Fruit fly (Drosophila melanogaster) whole organism, prepupa: ENCODE measurements around the gene rdog.

ENCODE experiments used
- Blimp-1 ChIP-seq: fragments of 200-800 bp; sonication (Bioruptor generic); optimal IDR thresholded peaks from 3 replicates; lab custom pipeline; 2017; ENCODE audit warnings: missing biosample characterization, missing genetic modification characterization, mild to moderate bottlenecking, moderate library complexity, missing genetic modification reagents
- CG10631 ChIP-seq: fragments of 200-800 bp; sonication (Bioruptor generic); optimal IDR thresholded peaks from 2 replicates; lab custom pipeline; 2016; ENCODE audit warnings: missing biosample characterization, missing genetic modification characterization
- CG10669 ChIP-seq: fragments of 200-800 bp; sonication (Bioruptor generic); optimal IDR thresholded peaks from 3 replicates; lab custom pipeline; 2018; ENCODE audit warnings: missing biosample characterization, mild to moderate bottlenecking, missing genetic modification characterization, moderate library complexity
- CG11294 ChIP-seq: fragments of 200-800 bp; sonication (Bioruptor generic); IDR thresholded peaks from 2 replicates; pipeline ENCODE4 v1.3.6; 2022; ENCODE audit warnings: missing biosample characterization, missing genetic modification characterization
- CG11762 ChIP-seq: fragments of 200-800 bp; sonication (Bioruptor generic); optimal IDR thresholded peaks from 3 replicates; lab custom pipeline; 2016; ENCODE audit warnings: missing biosample characterization, missing genetic modification characterization; ENCODE audit not compliant: insufficient read depth
- CG11902 ChIP-seq: fragments of 200-800 bp; sonication (Bioruptor generic); optimal IDR thresholded peaks from 3 replicates; lab custom pipeline; 2016; ENCODE audit warnings: missing biosample characterization, missing genetic modification characterization
- CG15336 ChIP-seq: fragments of 200-800 bp; sonication (Bioruptor generic); IDR thresholded peaks from 2 replicates; pipeline ENCODE4 v1.3.6; 2022; ENCODE audit warnings: missing biosample characterization, missing genetic modification characterization
- CG1621 ChIP-seq: fragments of 200-800 bp; sonication (Bioruptor generic); optimal IDR thresholded peaks from 3 replicates; lab custom pipeline; 2018; ENCODE audit warnings: missing biosample characterization, mild to moderate bottlenecking, missing genetic modification characterization
- CG16779 ChIP-seq: fragments of 200-800 bp; sonication (Bioruptor generic); optimal IDR thresholded peaks from 3 replicates; lab custom pipeline; 2017; ENCODE audit warnings: missing biosample characterization, mild to moderate bottlenecking, missing genetic modification characterization
- CG3032 ChIP-seq: fragments of 200-800 bp; optimal IDR thresholded peaks from 2 replicates; lab custom pipeline; 2019; ENCODE audit warnings: missing biosample characterization, mild to moderate bottlenecking, missing genetic modification characterization, moderate library complexity
- CG31627 ChIP-seq: fragments of 200-800 bp; sonication (Bioruptor generic); optimal IDR thresholded peaks from 3 replicates; lab custom pipeline; 2016; ENCODE audit warnings: missing biosample characterization, missing genetic modification characterization
- CG32006 ChIP-seq: fragments of 200-800 bp; sonication (Bioruptor generic); optimal IDR thresholded peaks from 3 replicates; lab custom pipeline; 2017; ENCODE audit warnings: missing biosample characterization, mild to moderate bottlenecking, missing genetic modification characterization
- CG34406 ChIP-seq: fragments of 200-800 bp; sonication (Bioruptor generic); optimal IDR thresholded peaks from 3 replicates; lab custom pipeline; 2016; ENCODE audit warnings: missing biosample characterization, missing genetic modification characterization
- CG3919 ChIP-seq: fragments of 200-800 bp; sonication (Bioruptor generic); optimal IDR thresholded peaks from 3 replicates; lab custom pipeline; 2016; ENCODE audit warnings: missing biosample characterization, missing genetic modification characterization
- CG6163 ChIP-seq: fragments of 200-800 bp; sonication (Bioruptor generic); IDR thresholded peaks from 3 replicates; pipeline ENCODE4 v1.3.6; 2022; ENCODE audit warnings: missing biosample characterization, missing genetic modification characterization
- CG6276 ChIP-seq: fragments of 200-800 bp; sonication (Bioruptor generic); optimal IDR thresholded peaks from 2 replicates; lab custom pipeline; 2017; ENCODE audit warnings: missing biosample characterization, mild to moderate bottlenecking, missing genetic modification characterization
- CG6792 ChIP-seq: fragments of 200-800 bp; sonication (Bioruptor generic); optimal IDR thresholded peaks from 3 replicates; lab custom pipeline; 2016; ENCODE audit warnings: missing biosample characterization, missing genetic modification characterization
- CG6808 ChIP-seq: fragments of 200-800 bp; sonication (Bioruptor generic); optimal IDR thresholded peaks from 3 replicates; lab custom pipeline; 2017; ENCODE audit warnings: missing biosample characterization, missing genetic modification characterization, mild to moderate bottlenecking, moderate library complexity, missing genetic modification reagents
- CG8119 ChIP-seq: fragments of 200-800 bp; sonication (Bioruptor generic); IDR thresholded peaks from 3 replicates; pipeline ENCODE4 v1.3.6; 2022; ENCODE audit warnings: missing biosample characterization, missing genetic modification characterization
- CG8319 ChIP-seq: fragments of 200-800 bp; sonication (Bioruptor generic); optimal IDR thresholded peaks from 3 replicates; lab custom pipeline; 2016; ENCODE audit warnings: missing biosample characterization, missing genetic modification characterization
- CG8632 ChIP-seq: fragments of 200-800 bp; sonication (Bioruptor generic); optimal IDR thresholded peaks from 3 replicates; lab custom pipeline; 2016; ENCODE audit warnings: missing biosample characterization, missing genetic modification characterization
- CG9139 ChIP-seq: fragments of 200-800 bp; sonication (Bioruptor generic); optimal IDR thresholded peaks from 3 replicates; lab custom pipeline; 2017; ENCODE audit warnings: missing biosample characterization, mild to moderate bottlenecking, missing genetic modification characterization
- Eip75B ChIP-seq: fragments of 200-800 bp; sonication (Bioruptor generic); optimal IDR thresholded peaks from 3 replicates; lab custom pipeline; 2016; ENCODE audit warnings: missing biosample characterization, missing genetic modification characterization
- Eip78C ChIP-seq: fragments of 200-800 bp; sonication (Bioruptor generic); peaks from one replicate; lab custom pipeline; 2016; ENCODE audit warnings: missing biosample characterization, missing genetic modification characterization
- Eip93F ChIP-seq: fragments of 200-800 bp; sonication (Bioruptor generic); optimal IDR thresholded peaks from 2 replicates; lab custom pipeline; 2016; ENCODE audit warnings: missing biosample characterization, mild to moderate bottlenecking, missing genetic modification characterization
- Ets21C ChIP-seq: fragments of 200-800 bp; sonication (Bioruptor generic); optimal IDR thresholded peaks from 3 replicates; lab custom pipeline; 2016; ENCODE audit warnings: missing biosample characterization, missing genetic modification characterization
- Ets96B ChIP-seq: fragments of 200-800 bp; optimal IDR thresholded peaks from 2 replicates; lab custom pipeline; 2019; ENCODE audit warnings: missing biosample characterization, mild to moderate bottlenecking, missing genetic modification characterization, moderate library complexity
- Gug ChIP-seq: fragments of 200-800 bp; sonication (Bioruptor generic); IDR thresholded peaks from 2 replicates; pipeline ENCODE4 v1.3.6; 2022; ENCODE audit warnings: missing biosample characterization, missing genetic modification characterization
- Hr38 ChIP-seq: sonication (Bioruptor generic); optimal IDR thresholded peaks from 2 replicates; lab custom pipeline; 2016; ENCODE audit warnings: missing biosample characterization, missing genetic modification characterization
- Hr4 ChIP-seq: fragments of 200-800 bp; sonication (Bioruptor generic); optimal IDR thresholded peaks from 3 replicates; lab custom pipeline; 2016; ENCODE audit warnings: missing biosample characterization, missing genetic modification characterization
- Lpt ChIP-seq: fragments of 200-800 bp; sonication (Bioruptor generic); optimal IDR thresholded peaks from 3 replicates; lab custom pipeline; 2016; ENCODE audit warnings: missing biosample characterization, missing genetic modification characterization
- Met ChIP-seq: fragments of 200-800 bp; sonication (Bioruptor generic); optimal IDR thresholded peaks from 3 replicates; lab custom pipeline; 2016; ENCODE audit warnings: missing biosample characterization, missing genetic modification characterization
- OdsH ChIP-seq: fragments of 200-800 bp; sonication (Bioruptor generic); optimal IDR thresholded peaks from 3 replicates; lab custom pipeline; 2016; ENCODE audit warnings: missing biosample characterization, missing genetic modification characterization
- Sox102F ChIP-seq: fragments of 200-800 bp; sonication (Bioruptor generic); optimal IDR thresholded peaks from 2 replicates; lab custom pipeline; 2016; ENCODE audit warnings: missing biosample characterization, mild to moderate bottlenecking, missing genetic modification characterization
- Sox14 ChIP-seq: fragments of 200-800 bp; sonication (Bioruptor generic); optimal IDR thresholded peaks from 3 replicates; lab custom pipeline; 2016; ENCODE audit warnings: missing biosample characterization, missing genetic modification characterization
- achi ChIP-seq: fragments of 200-800 bp; sonication (Bioruptor generic); optimal IDR thresholded peaks from 3 replicates; lab custom pipeline; 2016; ENCODE audit warnings: missing biosample characterization, missing genetic modification characterization
- dac ChIP-seq: fragments of 200-800 bp; sonication (Bioruptor generic); optimal IDR thresholded peaks from 2 replicates; lab custom pipeline; 2017; ENCODE audit warnings: missing biosample characterization, mild to moderate bottlenecking, missing genetic modification characterization
- dsx ChIP-seq: fragments of 200-800 bp; optimal IDR thresholded peaks from 3 replicates; lab custom pipeline; 2019; ENCODE audit warnings: missing biosample characterization, mild to moderate bottlenecking, missing genetic modification characterization, moderate library complexity; ENCODE audit not compliant: poor library complexity, severe bottlenecking
- eg ChIP-seq: fragments of 200-800 bp; sonication (Bioruptor generic); IDR thresholded peaks from 3 replicates; pipeline ENCODE4 v1.3.6; 2022; ENCODE audit warnings: missing biosample characterization, missing genetic modification characterization
- esn ChIP-seq: fragments of 200-800 bp; sonication (Bioruptor generic); optimal IDR thresholded peaks from 2 replicates; lab custom pipeline; 2016; ENCODE audit warnings: missing biosample characterization, mild to moderate bottlenecking, missing genetic modification characterization, moderate library complexity
- fd59A ChIP-seq: fragments of 200-800 bp; sonication (Bioruptor generic); optimal IDR thresholded peaks from 2 replicates; lab custom pipeline; 2017; ENCODE audit warnings: missing biosample characterization, mild to moderate bottlenecking, missing genetic modification characterization, missing genetic modification reagents
- fd85E ChIP-seq: fragments of 200-800 bp; sonication (Bioruptor generic); optimal IDR thresholded peaks from 3 replicates; lab custom pipeline; 2016; ENCODE audit warnings: missing biosample characterization, missing genetic modification characterization
- fkh ChIP-seq: fragments of 200-800 bp; sonication (Bioruptor generic); optimal IDR thresholded peaks from 3 replicates; lab custom pipeline; 2017; ENCODE audit warnings: missing biosample characterization, mild to moderate bottlenecking, missing genetic modification characterization, moderate library complexity
- lz ChIP-seq: fragments of 200-800 bp; sonication (Bioruptor generic); optimal IDR thresholded peaks from 3 replicates; lab custom pipeline; 2016; ENCODE audit warnings: missing biosample characterization, missing genetic modification characterization
- net ChIP-seq: fragments of 200-800 bp; sonication (Bioruptor generic); optimal IDR thresholded peaks from 3 replicates; lab custom pipeline; 2016; ENCODE audit warnings: missing biosample characterization, missing genetic modification characterization
- pdm3 ChIP-seq: fragments of 200-800 bp; sonication (Bioruptor generic); optimal IDR thresholded peaks from 3 replicates; lab custom pipeline; 2016; ENCODE audit warnings: missing biosample characterization, missing genetic modification characterization
- salr ChIP-seq, 2 experiments: fragments of 200-800 bp; sonication (Bioruptor generic); optimal IDR thresholded peaks; 3 replicates each; lab custom pipeline; 2016 to 2018; ENCODE audit warnings: missing biosample characterization in 2 of 2, missing genetic modification characterization in 2 of 2, mild to moderate bottlenecking in 1 of 2
- spab ChIP-seq: fragments of 200-800 bp; sonication (Bioruptor generic); optimal IDR thresholded peaks from 2 replicates; lab custom pipeline; 2017; ENCODE audit warnings: missing biosample characterization, mild to moderate bottlenecking, missing genetic modification characterization, missing genetic modification reagents
- ss ChIP-seq, 2 experiments: fragments of 200-800 bp; sonication (Bioruptor generic); optimal IDR thresholded peaks; 2 replicates in 1 of 2; 3 replicates in 1 of 2; lab custom pipeline; 2017 to 2018; ENCODE audit warnings: mild to moderate bottlenecking in 2 of 2, missing biosample characterization in 2 of 2, missing genetic modification characterization in 2 of 2, moderate library complexity in 1 of 2
- svp ChIP-seq: fragments of 200-800 bp; sonication (Bioruptor generic); peaks from one replicate; lab custom pipeline; 2016; ENCODE audit warnings: missing biosample characterization, missing genetic modification characterization
- topi ChIP-seq: fragments of 200-800 bp; sonication (Bioruptor generic); optimal IDR thresholded peaks from 3 replicates; lab custom pipeline; 2016; ENCODE audit warnings: missing biosample characterization, missing genetic modification characterization
- vri ChIP-seq: fragments of 200-800 bp; sonication (Bioruptor generic); optimal IDR thresholded peaks from 3 replicates; lab custom pipeline; 2016; ENCODE audit warnings: missing biosample characterization, mild to moderate bottlenecking, missing genetic modification characterization

rdog gene

dm6 chr3R:29124128-29124527 lies 33.8 kb upstream of the rdog start:
- TF ChIP-seq dsx: peak; percentile 67
- TF ChIP-seq dac (GFP tag; lab: Kevin White, UChicago): peak; percentile 36
- TF ChIP-seq Gug (GFP tag; lab: Robert Waterston, UW): peak; percentile 54; the same call in 1 of the 2 replicates
- TF ChIP-seq CG10669 (GFP tag; lab: Kevin White, UChicago): peak; percentile 63
- peak; percentile 88 for TF ChIP-seq topi
- TF ChIP-seq CG6163 (GFP tag; lab: Robert Waterston, UW): peak; percentile 90
- no peak for TF ChIP-seq Hr38 (GFP tag; lab: Kevin White, UChicago)
- TF ChIP-seq CG31627: peak; percentile 93
- TF ChIP-seq Sox102F (GFP tag; lab: Kevin White, UChicago): peak; percentile 86
- peak; percentile 14 for TF ChIP-seq fd85E (GFP tag; lab: Kevin White, UChicago)
- peak; percentile 80 for TF ChIP-seq OdsH (GFP tag; lab: Kevin White, UChicago)
- TF ChIP-seq CG11762: peak; percentile 52
- no peak for TF ChIP-seq CG6276
- TF ChIP-seq Eip93F: peak; percentile 26
- peak; percentile 80 for TF ChIP-seq eg (GFP tag; lab: Robert Waterston, UW)
- TF ChIP-seq Eip78C (GFP tag; lab: Kevin White, UChicago): peak; percentile 90
- TF ChIP-seq Eip75B: peak; percentile 89
- no peak for TF ChIP-seq fkh (GFP tag; lab: Kevin White, UChicago)
- peak; percentile 80 for TF ChIP-seq CG3919
- peak; percentile 78 for TF ChIP-seq CG8319 (GFP tag; lab: Kevin White, UChicago)
- TF ChIP-seq CG1621 (tag; lab: Kevin White, UChicago): peak; percentile 48
- TF ChIP-seq CG11902: peak; percentile 81
- TF ChIP-seq pdm3 (GFP tag; lab: Kevin White, UChicago): no peak
- TF ChIP-seq spab (GFP tag; lab: Kevin White, UChicago): no peak
- TF ChIP-seq Ets96B (tag; lab: Kevin White, UChicago): peak; percentile 69
- peak; percentile 73 for TF ChIP-seq achi (GFP tag; lab: Kevin White, UChicago)
- TF ChIP-seq CG34406 (GFP tag; lab: Kevin White, UChicago): peak; percentile 76
- TF ChIP-seq CG6792 (GFP tag; lab: Kevin White, UChicago): peak; percentile 90
- TF ChIP-seq lz: peak; percentile 89
- peak in 1 of 2 experiments; percentile 58 for TF ChIP-seq ss (GFP tag; optimal IDR thresholded peaks at IDR 0.05; lab: Kevin White, UChicago)
- peak; percentile 88 for TF ChIP-seq Ets21C
- TF ChIP-seq net (GFP tag; lab: Kevin White, UChicago): peak; percentile 42
- TF ChIP-seq vri (GFP tag; lab: Kevin White, UChicago): peak; percentile 82
- TF ChIP-seq CG11294 (GFP tag; lab: Robert Waterston, UW): peak; percentile 46; the same call in 1 of the 2 replicates
- peak; percentile 89 for TF ChIP-seq esn (GFP tag; lab: Kevin White, UChicago)
- TF ChIP-seq CG8632 (GFP tag; lab: Kevin White, UChicago): peak; percentile 82
- TF ChIP-seq Hr4 (GFP tag; lab: Kevin White, UChicago): no peak
- peak; percentile 62 for TF ChIP-seq CG15336 (GFP tag; lab: Robert Waterston, UW)
- peak; percentile 63 for TF ChIP-seq fd59A (GFP tag; lab: Kevin White, UChicago)
- no peak for TF ChIP-seq CG16779 (tag; lab: Kevin White, UChicago)
- TF ChIP-seq CG9139 (GFP tag; lab: Kevin White, UChicago): no peak
- peak; percentile 93 for TF ChIP-seq svp
- TF ChIP-seq Lpt (GFP tag; lab: Kevin White, UChicago): no peak
- peak; percentile 58 for TF ChIP-seq CG6808 (GFP tag; lab: Kevin White, UChicago)
- TF ChIP-seq CG3032 (tag; lab: Kevin White, UChicago): peak; percentile 68
- peak; percentile 69 for TF ChIP-seq CG8119 (GFP tag; lab: Robert Waterston, UW)
- peak; percentile 81 for TF ChIP-seq CG10631 (GFP tag; lab: Kevin White, UChicago)
- TF ChIP-seq Blimp-1 (GFP tag; lab: Kevin White, UChicago): peak; percentile 13
- TF ChIP-seq CG32006 (GFP tag; lab: Kevin White, UChicago): no peak
- TF ChIP-seq Met (GFP tag; lab: Kevin White, UChicago): peak; percentile 88
- TF ChIP-seq Sox14 (GFP tag; lab: Kevin White, UChicago): peak; percentile 86
- peak in 1 of 2 experiments; percentile 68 for TF ChIP-seq salr (GFP tag; optimal IDR thresholded peaks at IDR 0.05; lab: Kevin White, UChicago)
